Worm (Caenorhabditis elegans): ENCODE results near the gene ghi-1.

The ghi-1 gene

ce11 chrII:11621576-11621975 is 25.0 kb upstream of the ghi-1 start:
- TF ChIP-seq him-1 (tag; optimal IDR thresholded peaks at IDR 0.05) (peak; percentile 9), dao-5 (tag; optimal IDR thresholded peaks at IDR 0.05) (no peak)

ce11 chrII:11622605-11623004 is 23.9 kb upstream of the ghi-1 start:
- no peak for TF ChIP-seq him-1 (tag; optimal IDR thresholded peaks at IDR 0.05)
- no peak for TF ChIP-seq W03F9.2 (tag; optimal IDR thresholded peaks at IDR 0.05)
- TF ChIP-seq dao-5 (tag; optimal IDR thresholded peaks at IDR 0.05) = no peak

- TF ChIP-seq dao-5 (tag; optimal IDR thresholded peaks at IDR 0.05) = no peak
- TF ChIP-seq W03F9.2 (tag; optimal IDR thresholded peaks at IDR 0.05) = no peak
- no peak for TF ChIP-seq him-1 (tag; optimal IDR thresholded peaks at IDR 0.05)
Measured at ce11 chrII:11627904-11628303, 18.6 kb upstream of the ghi-1 start.

ce11 chrII:11629957-11630356 is 16.6 kb upstream of the ghi-1 start:
- TF ChIP-seq W03F9.2 (tag; optimal IDR thresholded peaks at IDR 0.05) (no peak), dao-5 (tag; optimal IDR thresholded peaks at IDR 0.05) (no peak), him-1 (tag; optimal IDR thresholded peaks at IDR 0.05) (no peak)

DNA sequence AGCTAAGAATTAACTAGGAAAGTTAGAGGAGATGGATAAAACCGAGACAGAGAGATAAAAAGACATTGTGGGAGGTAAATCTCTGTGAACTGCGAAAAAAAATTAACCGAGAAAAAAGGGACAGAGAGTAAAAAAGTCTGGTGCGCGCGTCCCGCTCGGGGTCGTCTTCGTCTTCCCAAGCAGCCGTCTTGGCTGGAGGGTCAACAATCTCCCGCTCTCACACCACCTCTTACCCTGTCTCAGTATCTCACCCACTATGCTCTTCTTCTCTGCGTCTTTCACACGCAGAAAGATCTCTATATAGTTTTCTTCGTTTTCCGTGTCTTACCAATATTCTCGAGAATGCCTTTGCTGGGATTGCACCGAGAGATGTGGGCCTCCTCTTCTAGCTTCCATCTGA is 13.9 kb upstream of the ghi-1 start:
- TF ChIP-seq dao-5 (tag; optimal IDR thresholded peaks at IDR 0.05) (no peak), W03F9.2 (tag; optimal IDR thresholded peaks at IDR 0.05) (no peak), him-1 (tag; optimal IDR thresholded peaks at IDR 0.05) (no peak)

ce11 chrII:11633509-11633908 is 13.0 kb upstream of the ghi-1 start, which contains the start of gene din-1:
Gene din-1, minus strand, starts transcription at chrII:11633609.
- TF ChIP-seq him-1 (tag; optimal IDR thresholded peaks at IDR 0.05) (no peak), dao-5 (tag; optimal IDR thresholded peaks at IDR 0.05) (no peak), W03F9.2 (tag; optimal IDR thresholded peaks at IDR 0.05) (no peak)

ce11 chrII:11634057-11634676 is 12.4 kb upstream of the ghi-1 start:
- no peak for TF ChIP-seq dao-5 (tag; optimal IDR thresholded peaks at IDR 0.05)
- TF ChIP-seq W03F9.2 (tag; optimal IDR thresholded peaks at IDR 0.05) = no peak
- TF ChIP-seq him-1 (tag; optimal IDR thresholded peaks at IDR 0.05) = peak; percentile 74

DNA sequence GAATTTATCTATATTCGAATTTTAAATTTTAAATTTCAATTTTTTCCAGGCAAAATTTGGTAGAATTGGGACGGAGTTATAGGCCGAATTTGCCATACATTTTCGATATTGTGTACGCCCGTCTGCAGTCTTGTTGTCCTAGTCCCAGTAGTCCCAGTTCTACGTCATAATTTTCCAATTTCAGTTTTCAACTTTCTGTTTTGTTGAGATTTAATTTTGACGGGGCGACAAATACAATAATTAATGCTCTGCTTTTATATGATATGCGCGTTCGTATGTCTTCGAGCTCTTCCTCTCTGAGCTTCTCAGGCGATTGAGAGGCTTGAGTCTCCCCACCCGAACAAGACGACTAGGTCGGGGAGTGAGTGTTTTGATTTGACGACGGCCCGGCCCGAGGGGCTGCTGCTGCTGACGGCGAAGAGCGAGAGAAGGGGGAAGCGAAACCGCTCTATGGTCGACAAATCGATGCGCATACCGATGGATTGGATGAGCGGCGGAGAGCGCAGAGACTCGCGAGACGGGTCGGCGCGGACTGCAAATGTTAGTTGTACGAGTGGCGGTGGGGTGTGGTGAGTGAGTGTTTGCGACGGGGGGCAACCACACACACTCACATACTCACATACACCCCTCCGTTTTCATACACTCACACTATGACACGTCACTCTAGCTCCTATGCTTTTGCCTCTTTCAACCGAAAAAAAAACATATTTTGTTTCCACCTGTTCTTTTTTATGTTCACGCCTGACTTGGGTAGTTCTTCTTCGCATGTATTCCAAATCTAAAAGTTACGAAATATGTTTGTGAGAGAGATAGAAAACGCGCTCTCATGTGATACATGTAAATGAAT is 11.6 kb upstream of the ghi-1 start:
- peak; percentile 22 for TF ChIP-seq W03F9.2 (tag; optimal IDR thresholded peaks at IDR 0.05)
- peak; percentile 59 for TF ChIP-seq dao-5 (tag; optimal IDR thresholded peaks at IDR 0.05)
- peak; percentile 38 for TF ChIP-seq him-1 (tag; optimal IDR thresholded peaks at IDR 0.05)

ce11 chrII:11635745-11636161 is 10.8 kb upstream of the ghi-1 start:
- peak; percentile 45 for TF ChIP-seq W03F9.2 (tag; optimal IDR thresholded peaks at IDR 0.05)
- TF ChIP-seq him-1 (tag; optimal IDR thresholded peaks at IDR 0.05) = peak; percentile 40
- no peak for TF ChIP-seq dao-5 (tag; optimal IDR thresholded peaks at IDR 0.05)

DNA sequence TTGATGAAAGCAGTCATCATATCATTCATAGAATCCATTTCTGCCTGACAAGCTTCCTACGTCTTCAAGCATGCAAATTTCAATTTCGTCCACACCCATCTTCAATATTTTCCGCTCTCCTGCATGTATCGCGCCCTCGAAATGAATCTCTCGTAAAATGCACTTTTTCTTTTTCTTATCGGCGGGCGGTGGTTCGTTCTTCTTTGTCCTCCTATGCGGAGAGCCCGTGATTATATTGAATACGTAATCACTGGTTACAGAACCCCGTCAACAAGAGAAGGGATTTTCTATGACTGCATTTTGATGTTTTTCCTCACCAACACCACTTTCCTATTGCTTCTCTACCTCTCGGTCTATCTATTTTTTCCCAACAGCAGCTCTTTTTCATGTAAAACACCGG is 9.9 kb upstream of the ghi-1 start:
- TF ChIP-seq W03F9.2 (tag; optimal IDR thresholded peaks at IDR 0.05) = no peak
- TF ChIP-seq dao-5 (tag; optimal IDR thresholded peaks at IDR 0.05) = no peak
- TF ChIP-seq him-1 (tag; optimal IDR thresholded peaks at IDR 0.05) = no peak

DNA sequence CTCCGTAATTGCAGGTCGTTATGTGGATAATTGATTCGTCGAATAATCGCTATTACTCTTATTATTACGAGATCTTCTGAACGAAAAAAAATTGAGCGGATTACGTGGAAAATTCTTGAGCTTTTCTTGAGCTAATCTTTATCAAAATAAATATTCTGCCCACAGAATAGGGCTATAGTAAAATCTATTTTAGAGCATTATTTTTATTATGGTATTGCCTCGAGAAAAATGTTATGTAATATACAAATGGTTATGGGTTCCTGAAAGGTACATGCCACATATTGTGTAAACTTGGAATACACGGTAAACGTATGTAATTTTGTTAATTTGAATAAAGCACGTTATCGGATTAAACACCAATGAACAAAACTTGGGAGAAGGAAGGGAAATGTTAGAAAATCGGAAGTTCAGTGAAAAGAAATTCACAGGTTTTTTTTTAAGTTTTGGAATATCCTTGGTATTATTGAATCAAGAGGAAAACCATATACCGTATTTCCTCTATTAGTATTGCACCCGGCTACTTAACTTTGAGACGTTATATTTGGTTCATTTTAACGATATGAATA is 9.3 kb upstream of the ghi-1 start:
- TF ChIP-seq W03F9.2 (tag; optimal IDR thresholded peaks at IDR 0.05) = no peak
- no peak for TF ChIP-seq dao-5 (tag; optimal IDR thresholded peaks at IDR 0.05)
- no peak for TF ChIP-seq him-1 (tag; optimal IDR thresholded peaks at IDR 0.05)

DNA sequence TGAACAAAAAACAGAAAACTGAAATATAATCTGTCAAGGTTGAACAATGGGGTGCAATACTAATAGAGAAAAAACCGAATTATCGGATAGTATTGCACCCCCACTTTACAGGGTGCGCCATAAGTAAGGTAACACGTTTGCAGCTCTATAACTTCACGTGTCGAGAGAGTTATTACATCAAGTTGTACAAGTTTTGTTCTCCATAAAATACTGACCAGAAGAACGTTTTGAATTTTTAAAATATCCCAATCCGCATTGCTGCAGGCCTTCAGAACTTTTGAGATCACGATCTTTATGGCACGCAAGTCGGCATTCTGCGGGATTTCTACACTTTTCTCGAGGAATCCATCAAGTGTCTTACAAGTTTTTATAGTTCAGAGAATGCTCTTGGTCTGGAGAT is 8.7 kb upstream of the ghi-1 start:
- TF ChIP-seq him-1 (tag; optimal IDR thresholded peaks at IDR 0.05) (no peak), dao-5 (tag; optimal IDR thresholded peaks at IDR 0.05) (no peak), W03F9.2 (tag; optimal IDR thresholded peaks at IDR 0.05) (no peak)

DNA sequence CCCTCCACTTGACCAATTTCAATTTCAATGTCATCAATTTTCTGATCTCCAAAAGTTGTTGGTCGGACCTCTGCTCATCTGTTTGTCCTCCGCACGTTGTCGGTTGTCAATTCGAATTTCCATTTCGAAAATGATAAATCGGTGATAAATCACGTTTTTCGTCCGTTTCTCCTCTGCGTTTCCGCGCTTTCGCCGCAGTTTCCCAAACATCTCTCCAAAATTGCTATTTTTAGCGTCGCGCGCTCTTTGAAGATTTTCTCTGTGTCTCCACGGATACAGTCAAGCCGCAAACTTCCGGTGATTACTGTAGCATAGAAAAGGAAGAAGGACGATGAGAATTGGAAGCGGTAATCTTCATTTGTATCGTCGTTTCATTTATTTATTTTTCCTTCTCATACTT is 4.5 kb upstream of the ghi-1 start:
- TF ChIP-seq dao-5 (tag; optimal IDR thresholded peaks at IDR 0.05) (no peak), W03F9.2 (tag; optimal IDR thresholded peaks at IDR 0.05) (no peak), him-1 (tag; optimal IDR thresholded peaks at IDR 0.05) (no peak)

DNA sequence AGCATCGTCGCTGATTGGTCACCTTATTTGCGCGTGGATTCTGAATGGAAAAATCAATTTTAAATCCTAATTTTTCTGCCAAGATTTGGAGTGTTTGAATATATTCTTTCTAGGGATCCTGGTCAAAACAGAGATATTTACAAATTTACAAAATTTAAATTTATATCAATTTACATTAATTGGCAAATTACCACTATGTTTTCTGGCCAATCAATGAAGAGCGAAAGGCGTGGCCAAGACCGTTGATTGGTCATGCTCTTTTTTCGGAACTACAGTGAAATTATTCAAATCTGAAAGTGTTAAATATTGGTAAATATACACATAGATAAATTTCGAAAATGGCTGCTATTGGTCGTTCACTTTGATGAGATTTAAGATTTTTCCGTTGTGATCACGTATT is 3.8 kb upstream of the ghi-1 start:
- TF ChIP-seq him-1 (tag; optimal IDR thresholded peaks at IDR 0.05) = no peak
- TF ChIP-seq W03F9.2 (tag; optimal IDR thresholded peaks at IDR 0.05) = no peak
- no peak for TF ChIP-seq dao-5 (tag; optimal IDR thresholded peaks at IDR 0.05)

All from whole organism, L4/young adult.